Fruit fly (Drosophila melanogaster): ENCODE measurements around the gene CG31176.

Gene CG31176

dm6 chr3R:21648460-21648859 is 71.0 kb downstream of the CG31176 start:
- TF ChIP-seq Crg-1 (GFP tag; optimal IDR thresholded peaks at IDR 0.05) (no peak), Clk (GFP tag; optimal IDR thresholded peaks at IDR 0.05) (no peak), CG12768 (GFP tag; optimal IDR thresholded peaks at IDR 0.05) (no peak), CG11617 (GFP tag; optimal IDR thresholded peaks at IDR 0.05) (no peak), Hr96 (GFP tag; optimal IDR thresholded peaks at IDR 0.05) (no peak)

dm6 chr3R:21645904-21646664 is 73.4 kb downstream of the CG31176 start:
- TF ChIP-seq Clk (GFP tag; optimal IDR thresholded peaks at IDR 0.05) (no peak), CG7045 (GFP tag; optimal IDR thresholded peaks at IDR 0.05) (no peak), Hr96 (GFP tag; optimal IDR thresholded peaks at IDR 0.05) (no peak), CG33017 (tag; optimal IDR thresholded peaks at IDR 0.05) (no peak), CG1620 (GFP tag; optimal IDR thresholded peaks at IDR 0.05) (no peak), bab1 (GFP tag; optimal IDR thresholded peaks at IDR 0.05) (no peak), CG12768 (GFP tag; optimal IDR thresholded peaks at IDR 0.05) (no peak), CG7101 (tag; optimal IDR thresholded peaks at IDR 0.05) (no peak), Crg-1 (GFP tag; optimal IDR thresholded peaks at IDR 0.05) (no peak), cnc (optimal IDR thresholded peaks at IDR 0.05) (no peak)

DNA sequence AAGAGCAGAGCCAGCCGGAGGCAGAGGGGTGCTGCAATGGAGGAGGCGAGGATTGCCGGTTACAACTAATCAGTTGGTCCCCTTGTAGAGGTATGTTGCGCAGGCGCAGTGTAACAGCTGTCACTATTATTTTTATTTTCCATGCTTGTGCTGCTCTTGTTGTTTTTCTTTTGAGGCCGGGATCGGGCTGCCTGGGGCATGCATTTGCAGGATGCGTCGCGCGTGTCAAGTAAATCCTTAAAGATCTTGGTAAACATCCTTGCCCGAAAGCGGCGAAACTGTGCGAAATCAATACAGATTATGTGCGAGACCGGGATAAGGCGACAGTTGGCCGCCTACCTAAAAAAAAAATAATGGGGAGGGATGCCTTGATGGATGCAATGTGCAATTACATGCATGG is 75.2 kb downstream of the CG31176 start:
- TF ChIP-seq CG7045 (GFP tag; optimal IDR thresholded peaks at IDR 0.05) (no peak), Clk (GFP tag; optimal IDR thresholded peaks at IDR 0.05) (no peak), CG11617 (GFP tag; optimal IDR thresholded peaks at IDR 0.05) (no peak), CG12768 (GFP tag; optimal IDR thresholded peaks at IDR 0.05) (no peak), Crg-1 (GFP tag; optimal IDR thresholded peaks at IDR 0.05) (no peak), Mnt (GFP tag; optimal IDR thresholded peaks at IDR 0.05) (no peak), CG5204 (GFP tag; optimal IDR thresholded peaks at IDR 0.05) (no peak)

- TF ChIP-seq CG7101 (tag; optimal IDR thresholded peaks at IDR 0.05) (no peak), cnc (optimal IDR thresholded peaks at IDR 0.05) (no peak), CG5204 (GFP tag; optimal IDR thresholded peaks at IDR 0.05) (no peak), cic (GFP tag; optimal IDR thresholded peaks at IDR 0.05) (no peak), CG1620 (GFP tag; optimal IDR thresholded peaks at IDR 0.05) (no peak), bab1 (GFP tag; optimal IDR thresholded peaks at IDR 0.05) (no peak), CG12768 (GFP tag; optimal IDR thresholded peaks at IDR 0.05) (no peak), pad (GFP tag; optimal IDR thresholded peaks at IDR 0.05) (no peak), kay (GFP tag; ENCODE audit: borderline replicate concordance) (no peak), Mnt (GFP tag; optimal IDR thresholded peaks at IDR 0.05) (no peak), Hr96 (GFP tag; optimal IDR thresholded peaks at IDR 0.05) (no peak), CG11617 (GFP tag; optimal IDR thresholded peaks at IDR 0.05) (no peak), CG14711 (tag; optimal IDR thresholded peaks at IDR 0.05) (no peak), toe (GFP tag; optimal IDR thresholded peaks at IDR 0.05) (no peak), Crg-1 (GFP tag; optimal IDR thresholded peaks at IDR 0.05) (no peak)
Observed at dm6 chr3R:21643197-21643596, 76.3 kb downstream of the CG31176 start.

- TF ChIP-seq CG12768 (GFP tag; optimal IDR thresholded peaks at IDR 0.05) (no peak), pad (GFP tag; optimal IDR thresholded peaks at IDR 0.05) (no peak), CG5204 (GFP tag; optimal IDR thresholded peaks at IDR 0.05) (no peak), kay (GFP tag; ENCODE audit: borderline replicate concordance) (no peak), cnc (optimal IDR thresholded peaks at IDR 0.05) (no peak), cic (GFP tag; optimal IDR thresholded peaks at IDR 0.05) (no peak), CG14711 (tag; optimal IDR thresholded peaks at IDR 0.05) (no peak), ovo (GFP tag; optimal IDR thresholded peaks at IDR 0.05) (no peak), Crg-1 (GFP tag; optimal IDR thresholded peaks at IDR 0.05) (no peak), Mnt (GFP tag; optimal IDR thresholded peaks at IDR 0.05) (no peak), bab1 (GFP tag; optimal IDR thresholded peaks at IDR 0.05) (no peak)
Observed at dm6 chr3R:21642301-21642700, 77.2 kb downstream of the CG31176 start.

DNA sequence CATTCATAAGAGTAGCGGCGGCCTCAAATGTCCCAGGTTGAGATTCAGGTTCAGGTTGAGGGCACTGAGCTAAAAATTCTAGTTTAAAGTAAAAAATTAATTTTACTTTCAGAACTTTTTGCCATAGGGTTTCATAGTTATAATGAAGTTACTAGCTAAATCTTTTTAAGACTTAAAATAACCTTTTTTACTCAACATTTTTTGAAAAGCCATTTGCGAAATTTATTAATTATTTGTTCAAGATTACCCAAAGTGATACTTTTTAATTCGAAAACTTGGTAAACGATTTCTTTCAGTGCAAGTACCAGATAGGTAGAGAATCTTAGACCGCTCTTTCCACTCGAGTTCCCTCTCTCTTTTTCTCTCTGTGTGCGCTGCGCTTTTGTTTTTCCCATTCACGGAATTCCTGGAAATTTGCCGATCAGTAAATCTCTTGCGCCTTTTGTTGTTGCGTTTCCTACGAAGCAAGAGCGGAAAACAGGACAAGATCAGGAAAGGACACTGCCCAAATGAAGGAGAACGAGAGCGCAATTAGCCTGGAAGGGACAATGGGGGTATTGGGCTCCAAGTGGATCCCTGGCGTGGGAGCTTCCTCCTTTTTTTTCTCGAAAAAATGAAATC is 77.8 kb downstream of the CG31176 start:
- TF ChIP-seq CG14711 (tag; optimal IDR thresholded peaks at IDR 0.05), result no peak
- TF ChIP-seq Mnt (GFP tag; optimal IDR thresholded peaks at IDR 0.05), result no peak
- no peak for TF ChIP-seq cic (GFP tag; optimal IDR thresholded peaks at IDR 0.05)
- no peak for TF ChIP-seq bab1 (GFP tag; optimal IDR thresholded peaks at IDR 0.05)
- TF ChIP-seq cnc (optimal IDR thresholded peaks at IDR 0.05), result no peak
- no peak for TF ChIP-seq kay (GFP tag; ENCODE audit: borderline replicate concordance)
- no peak for TF ChIP-seq CG11617 (GFP tag; optimal IDR thresholded peaks at IDR 0.05)

dm6 chr3R:21640337-21640994 is 79.0 kb downstream of the CG31176 start:
- TF ChIP-seq CG14711 (tag; optimal IDR thresholded peaks at IDR 0.05), result no peak
- TF ChIP-seq kay (GFP tag; ENCODE audit: borderline replicate concordance), result no peak
- TF ChIP-seq CG33017 (tag; optimal IDR thresholded peaks at IDR 0.05), result no peak

Measured in whole organism, adult.